Worm (Caenorhabditis elegans) whole organism, midembryonic: ENCODE measurements around the gene F23A7.3.

Source experiments
- T22C8.4 ChIP-seq: fragments of 200-800 bp; sonication (Bioruptor generic); IDR thresholded peaks from 2 replicates; pipeline ENCODE4 v1.3.6; 2022; ENCODE audit warnings: missing genetic modification characterization, missing compliant biosample characterization
- cog-1 ChIP-seq: sonication (generic microtip); optimal IDR thresholded peaks from 2 replicates; lab custom pipeline; 2016; ENCODE audit warnings: missing genetic modification characterization, missing compliant biosample characterization
- flt-1 ChIP-seq: fragments of 200-800 bp; sonication (Bioruptor generic); IDR thresholded peaks from 2 replicates; pipeline ENCODE4 v1.3.6; 2022; ENCODE audit warnings: missing genetic modification characterization, missing compliant biosample characterization
- klf-2 ChIP-seq: fragments of 200-800 bp; sonication (Bioruptor generic); conservative IDR thresholded peaks from 2 replicates; pipeline ENCODE4 v1.3.6; 2022; ENCODE audit warnings: missing genetic modification reagents, missing genetic modification characterization, missing compliant biosample characterization
- med-1 ChIP-seq: sonication (generic microtip); optimal IDR thresholded peaks from 2 replicates; lab custom pipeline; 2017; ENCODE audit warnings: missing genetic modification characterization, mild to moderate bottlenecking, missing compliant biosample characterization, antibody characterized with exemption, missing genetic modification reagents; ENCODE audit not compliant: insufficient read depth
- ref-1 ChIP-seq: fragments of 200-800 bp; sonication (Bioruptor generic); conservative IDR thresholded peaks from 2 replicates; pipeline ENCODE4 v1.3.6; 2022; ENCODE audit warnings: missing genetic modification reagents, missing genetic modification characterization, missing compliant biosample characterization
- tab-1 ChIP-seq: fragments of 200-800 bp; sonication (Bioruptor generic); IDR thresholded peaks from 2 replicates; pipeline ENCODE4 v1.3.6; 2022; ENCODE audit warnings: missing genetic modification characterization, missing compliant biosample characterization
- ztf-23 ChIP-seq: fragments of 200-800 bp; sonication (Bioruptor generic); IDR thresholded peaks from 2 replicates; pipeline ENCODE4 v1.3.6; 2022; ENCODE audit warnings: missing genetic modification reagents, missing genetic modification characterization, missing compliant biosample characterization
- ztf-29 ChIP-seq: fragments of 200-800 bp; sonication (Bioruptor generic); IDR thresholded peaks from 2 replicates; pipeline ENCODE4 v1.3.6; 2022; ENCODE audit warnings: missing genetic modification reagents, missing genetic modification characterization, missing compliant biosample characterization

The F23A7.3 gene

ce11 chrX:16243129-16243528, 23.3 kb downstream of the F23A7.3 start:
- TF ChIP-seq tab-1 (GFP tag; lab: Robert Waterston, UW) (0 out of 2 replicates have a peak, but pooled peaks have one; percentile 25), ztf-23 (GFP tag; lab: Robert Waterston, UW) (no peak)

- TF ChIP-seq ref-1 (no peak), ztf-29 (GFP tag; lab: Robert Waterston, UW) (no peak), cog-1 (tag; lab: Kevin White, UChicago) (no peak), med-1 (GFP tag; lab: Kevin White, UChicago) (no peak), flt-1 (GFP tag; lab: Robert Waterston, UW) (no peak), klf-2 (GFP tag; lab: Robert Waterston, UW) (no peak), T22C8.4 (no peak), tab-1 (GFP tag; lab: Robert Waterston, UW) (no peak), ztf-23 (GFP tag; lab: Robert Waterston, UW) (no peak)
Observed at ce11 chrX:16244764-16245244, 25.0 kb downstream of the F23A7.3 start, which contains the start of gene W10G6.1. Gene W10G6.1, plus strand, starts transcription at chrX:16245194.

ce11 chrX:16250679-16251078, 30.9 kb downstream of the F23A7.3 start, which contains the start of gene W10G6.6:
Gene W10G6.6, minus strand, starts transcription at chrX:16250779.
- TF ChIP-seq ztf-29 (GFP tag; lab: Robert Waterston, UW) (no peak), klf-2 (GFP tag; lab: Robert Waterston, UW) (no peak), tab-1 (GFP tag; lab: Robert Waterston, UW) (no peak), T22C8.4 (no peak), med-1 (GFP tag; lab: Kevin White, UChicago) (no peak), cog-1 (tag; lab: Kevin White, UChicago) (no peak)

DNA sequence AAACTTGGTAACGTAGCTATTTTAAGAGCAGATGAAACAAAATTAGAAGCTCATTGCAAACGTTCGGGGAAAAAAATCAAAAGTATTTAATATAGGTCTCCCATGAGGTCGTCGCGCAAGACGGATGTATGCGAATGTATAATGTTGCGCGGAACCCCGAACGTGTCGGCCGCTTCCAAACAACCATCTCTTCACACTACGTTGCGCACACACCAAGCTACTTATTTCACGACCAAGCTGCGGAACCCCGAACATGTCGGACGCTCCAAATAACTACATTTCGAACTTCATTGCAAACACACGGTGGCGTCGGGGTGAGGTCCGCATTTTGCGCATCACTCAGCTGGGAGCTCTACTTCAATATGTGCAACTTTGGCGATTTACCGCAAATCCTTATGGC, 38.7 kb downstream of the F23A7.3 start:
- TF ChIP-seq med-1 (GFP tag; lab: Kevin White, UChicago) (no peak), ref-1 (no peak), ztf-23 (GFP tag; lab: Robert Waterston, UW) (no peak), tab-1 (GFP tag; lab: Robert Waterston, UW) (no peak), T22C8.4 (no peak), ztf-29 (GFP tag; lab: Robert Waterston, UW) (no peak), cog-1 (tag; lab: Kevin White, UChicago) (no peak), flt-1 (GFP tag; lab: Robert Waterston, UW) (no peak), klf-2 (GFP tag; lab: Robert Waterston, UW) (no peak)

DNA sequence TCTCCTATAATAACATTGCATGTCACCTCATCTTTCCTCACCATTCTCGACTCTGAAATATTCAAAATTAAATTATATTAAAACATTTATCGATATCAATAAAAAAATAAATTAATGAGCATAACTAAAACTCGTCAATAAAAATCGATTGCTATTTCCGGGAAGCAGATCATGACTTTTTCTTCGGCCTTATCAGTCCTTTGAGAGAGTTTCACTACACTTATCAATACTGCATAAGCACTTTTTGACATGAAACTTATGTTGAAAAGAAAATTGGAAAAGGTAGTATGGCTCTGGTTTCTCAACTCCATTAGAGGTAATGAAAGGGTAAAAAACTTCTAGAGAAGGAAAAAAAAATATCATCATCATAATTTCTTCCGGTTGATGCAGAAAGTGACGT, 40.3 kb downstream of the F23A7.3 start:
- TF ChIP-seq ztf-23 (GFP tag; lab: Robert Waterston, UW) (no peak), ref-1 (no peak), med-1 (GFP tag; lab: Kevin White, UChicago) (no peak), cog-1 (tag; lab: Kevin White, UChicago) (no peak), T22C8.4 (no peak), flt-1 (GFP tag; lab: Robert Waterston, UW) (no peak), tab-1 (GFP tag; lab: Robert Waterston, UW) (no peak), klf-2 (GFP tag; lab: Robert Waterston, UW) (no peak), ztf-29 (GFP tag; lab: Robert Waterston, UW) (no peak)

ce11 chrX:16261993-16262392, 42.2 kb downstream of the F23A7.3 start, which contains the start of gene sgk-1:
Gene sgk-1, minus strand, starts transcription at chrX:16262122.
- TF ChIP-seq T22C8.4 (no peak), cog-1 (tag; lab: Kevin White, UChicago) (no peak), med-1 (GFP tag; lab: Kevin White, UChicago) (no peak), klf-2 (GFP tag; lab: Robert Waterston, UW) (no peak), ztf-29 (GFP tag; lab: Robert Waterston, UW) (no peak), ztf-23 (GFP tag; lab: Robert Waterston, UW) (no peak), flt-1 (GFP tag; lab: Robert Waterston, UW) (no peak), tab-1 (GFP tag; lab: Robert Waterston, UW) (no peak), ref-1 (no peak)

- TF ChIP-seq tab-1 (GFP tag; lab: Robert Waterston, UW) (no peak), med-1 (GFP tag; lab: Kevin White, UChicago) (no peak), ref-1 (no peak), ztf-29 (GFP tag; lab: Robert Waterston, UW) (no peak), ztf-23 (GFP tag; lab: Robert Waterston, UW) (no peak), T22C8.4 (no peak), cog-1 (tag; lab: Kevin White, UChicago) (no peak), flt-1 (GFP tag; lab: Robert Waterston, UW) (no peak), klf-2 (GFP tag; lab: Robert Waterston, UW) (no peak)
Observed at ce11 chrX:16263287-16263686, 43.5 kb downstream of the F23A7.3 start.

DNA sequence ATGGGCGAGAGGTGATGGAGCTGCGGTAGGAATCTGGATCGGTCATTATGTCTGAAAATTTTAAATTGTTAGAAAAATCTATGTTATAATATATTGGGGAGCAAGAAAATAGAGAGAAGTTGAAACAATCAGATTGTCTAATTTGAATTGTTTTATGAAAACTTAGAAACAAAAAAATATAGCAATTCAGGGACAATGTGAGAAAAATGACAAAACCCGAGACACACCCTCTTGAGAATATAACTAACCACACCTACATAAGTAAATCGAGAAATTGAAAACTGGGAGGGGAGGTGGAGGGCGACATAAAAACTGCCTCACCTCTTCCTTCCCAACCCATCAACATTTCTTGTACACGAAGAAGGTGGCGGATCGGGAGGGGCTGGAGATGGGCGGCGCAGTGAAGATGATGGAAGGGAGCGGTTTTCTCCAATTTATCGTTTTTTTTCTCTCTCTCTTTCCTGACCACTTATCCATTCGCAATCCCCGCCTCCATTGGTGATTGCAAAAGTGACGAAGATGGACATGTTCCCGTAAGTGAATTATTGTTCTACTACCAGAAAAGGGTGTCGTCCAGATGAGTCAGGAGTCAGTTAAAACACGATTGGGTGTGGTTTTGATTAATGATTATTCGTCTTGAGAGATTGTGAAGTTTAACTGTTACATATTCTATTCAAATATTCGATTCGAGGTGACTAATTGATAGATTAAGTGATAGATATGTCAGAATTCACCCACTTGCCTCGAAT, 46.0 kb downstream of the F23A7.3 start, which contains the start of gene mua-6:
Gene mua-6, minus strand, starts transcription at position 51 of the 749 bp plus-strand sequence.
- TF ChIP-seq tab-1 (GFP tag; lab: Robert Waterston, UW) (no peak), cog-1 (tag; lab: Kevin White, UChicago) (no peak), ref-1 (no peak), med-1 (GFP tag; lab: Kevin White, UChicago) (no peak), flt-1 (GFP tag; lab: Robert Waterston, UW) (0 out of 2 replicates have a peak, but pooled peaks have one; percentile 21)

DNA sequence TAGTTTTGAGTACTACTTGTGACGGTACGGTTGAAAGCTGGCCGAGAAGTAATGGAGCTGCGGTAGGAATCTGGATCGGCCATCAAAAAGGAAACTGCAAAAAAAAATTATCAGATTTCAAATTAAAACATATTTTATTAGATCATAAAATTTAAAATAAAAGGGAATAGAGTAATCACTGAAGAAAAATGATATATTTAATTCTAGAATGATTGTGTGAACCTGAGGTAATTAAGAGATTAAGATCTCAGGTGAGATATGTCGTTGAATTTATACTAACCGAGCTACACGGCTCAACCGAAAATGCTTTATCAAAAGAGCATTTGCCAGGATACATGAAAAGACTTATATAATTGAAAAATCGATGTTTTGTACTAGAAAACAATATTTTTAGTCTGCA, 50.2 kb downstream of the F23A7.3 start, which contains the start of gene ifa-3:
Gene ifa-3, minus strand, starts transcription at position 101 of the 400 bp plus-strand sequence.
- TF ChIP-seq cog-1 (tag; lab: Kevin White, UChicago) (no peak), ztf-29 (GFP tag; lab: Robert Waterston, UW) (no peak), med-1 (GFP tag; lab: Kevin White, UChicago) (no peak), tab-1 (GFP tag; lab: Robert Waterston, UW) (no peak), klf-2 (GFP tag; lab: Robert Waterston, UW) (no peak), ref-1 (no peak), ztf-23 (GFP tag; lab: Robert Waterston, UW) (no peak), flt-1 (GFP tag; lab: Robert Waterston, UW) (no peak), T22C8.4 (no peak)
